Worm (Caenorhabditis elegans) whole organism, late embryonic: ENCODE measurements around the gene C33G3.5.

Source experiments
- C38D4.7 ChIP-seq: fragments of 200-800 bp; sonication (Bioruptor generic); optimal IDR thresholded peaks from 2 replicates; lab custom pipeline; 2018; ENCODE audit warnings: mild to moderate bottlenecking, missing genetic modification characterization, moderate library complexity, missing compliant biosample characterization
- K02D7.2 ChIP-seq: sonication (generic microtip); optimal IDR thresholded peaks from 2 replicates; lab custom pipeline; 2017; ENCODE audit warnings: mild to moderate bottlenecking, missing genetic modification characterization, missing compliant biosample characterization
- K09A11.1 ChIP-seq: sonication (generic microtip); optimal IDR thresholded peaks from 2 replicates; lab custom pipeline; 2017; ENCODE audit warnings: antibody characterized with exemption, mild to moderate bottlenecking, missing genetic modification characterization, missing compliant biosample characterization; ENCODE audit not compliant: insufficient read depth
- T23F11.4 ChIP-seq: fragments of 200-800 bp; sonication (Bioruptor generic); optimal IDR thresholded peaks from 2 replicates; lab custom pipeline; 2018; ENCODE audit warnings: mild to moderate bottlenecking, missing genetic modification characterization, missing compliant biosample characterization
- Y22D7AL.16 ChIP-seq: sonication (generic microtip); optimal IDR thresholded peaks from 2 replicates; lab custom pipeline; 2016; ENCODE audit warnings: missing genetic modification characterization, missing compliant biosample characterization
- ahr-1 ChIP-seq: sonication (generic microtip); optimal IDR thresholded peaks from 2 replicates; lab custom pipeline; 2016; ENCODE audit warnings: missing genetic modification characterization, missing compliant biosample characterization
- ama-1 ChIP-seq: fragments of 150-350 bp; optimal IDR thresholded peaks from 2 replicates; lab custom pipeline; 2014
- ceh-14 ChIP-seq: sonication (generic microtip); optimal IDR thresholded peaks from 2 replicates; lab custom pipeline; 2016; ENCODE audit warnings: missing genotype, missing genetic modification characterization, missing compliant biosample characterization
- ceh-18 ChIP-seq: sonication (generic microtip); optimal IDR thresholded peaks from 2 replicates; lab custom pipeline; 2016; ENCODE audit warnings: missing genetic modification characterization, missing compliant biosample characterization
- ceh-2 ChIP-seq: sonication (generic microtip); optimal IDR thresholded peaks from 2 replicates; lab custom pipeline; 2016; ENCODE audit warnings: missing genotype, missing genetic modification characterization, missing compliant biosample characterization
- ceh-24 ChIP-seq: sonication (generic microtip); optimal IDR thresholded peaks from 2 replicates; lab custom pipeline; 2016; ENCODE audit warnings: mild to moderate bottlenecking, missing genetic modification characterization, missing compliant biosample characterization
- ceh-30 ChIP-seq: fragments of 150-350 bp; optimal IDR thresholded peaks from 2 replicates; lab custom pipeline; 2014; ENCODE audit warnings: missing biosample characterization, missing genetic modification characterization
- ceh-31 ChIP-seq: sonication (generic microtip); optimal IDR thresholded peaks from 2 replicates; lab custom pipeline; 2016; ENCODE audit warnings: missing genetic modification characterization, missing compliant biosample characterization
- ceh-45 ChIP-seq: fragments of 200-800 bp; sonication (Bioruptor generic); IDR thresholded peaks from 2 replicates; pipeline ENCODE4 v1.3.6; 2022; ENCODE audit warnings: missing genetic modification reagents, missing genetic modification characterization, missing compliant biosample characterization
- ceh-48 ChIP-seq: sonication (generic microtip); optimal IDR thresholded peaks from 2 replicates; lab custom pipeline; 2016; ENCODE audit warnings: missing genetic modification characterization, inconsistent platforms, missing compliant biosample characterization
- ceh-6 ChIP-seq: fragments of 200-800 bp; sonication (Bioruptor generic); optimal IDR thresholded peaks from 2 replicates; lab custom pipeline; 2018; ENCODE audit warnings: mild to moderate bottlenecking, missing genetic modification characterization, missing compliant biosample characterization
- ceh-9 ChIP-seq: sonication (generic microtip); optimal IDR thresholded peaks from 2 replicates; lab custom pipeline; 2016; ENCODE audit warnings: mild to moderate bottlenecking, missing genetic modification characterization, inconsistent platforms, missing compliant biosample characterization
- dve-1 ChIP-seq: sonication (generic microtip); optimal IDR thresholded peaks from 2 replicates; lab custom pipeline; 2017; ENCODE audit warnings: antibody characterized with exemption, mild to moderate bottlenecking, missing genetic modification characterization, missing compliant biosample characterization
- eyg-1 ChIP-seq: sonication (generic microtip); optimal IDR thresholded peaks from 2 replicates; lab custom pipeline; 2016; ENCODE audit warnings: missing genotype, missing genetic modification characterization, missing compliant biosample characterization
- fax-1 ChIP-seq: sonication (generic microtip); optimal IDR thresholded peaks from 2 replicates; lab custom pipeline; 2016; ENCODE audit warnings: missing genotype, missing genetic modification characterization, missing compliant biosample characterization
- fkh-6 ChIP-seq: sonication (generic microtip); optimal IDR thresholded peaks from 2 replicates; lab custom pipeline; 2016; ENCODE audit warnings: missing genetic modification characterization, missing compliant biosample characterization
- gmeb-2 ChIP-seq: sonication (generic microtip); optimal IDR thresholded peaks from 2 replicates; lab custom pipeline; 2016; ENCODE audit warnings: missing genetic modification characterization, inconsistent platforms, missing compliant biosample characterization
- hlh-13 ChIP-seq: fragments of 200-800 bp; sonication (Bioruptor generic); optimal IDR thresholded peaks from 2 replicates; lab custom pipeline; 2018; ENCODE audit warnings: mild to moderate bottlenecking, missing genetic modification characterization, missing compliant biosample characterization
- hlh-15 ChIP-seq: sonication (generic microtip); optimal IDR thresholded peaks from 2 replicates; lab custom pipeline; 2016; ENCODE audit warnings: missing genetic modification characterization, missing compliant biosample characterization
- hlh-6 ChIP-seq: sonication (generic microtip); optimal IDR thresholded peaks from 2 replicates; lab custom pipeline; 2016; ENCODE audit warnings: missing genotype, missing genetic modification characterization, missing compliant biosample characterization
- hlh-8 ChIP-seq: sonication (generic microtip); optimal IDR thresholded peaks from 2 replicates; lab custom pipeline; 2016; ENCODE audit warnings: missing genotype, missing genetic modification characterization, missing compliant biosample characterization
- lim-6 ChIP-seq: sonication (generic microtip); optimal IDR thresholded peaks from 2 replicates; lab custom pipeline; 2016; ENCODE audit warnings: missing genetic modification characterization, missing compliant biosample characterization
- mec-3 ChIP-seq: sonication (generic microtip); optimal IDR thresholded peaks from 2 replicates; lab custom pipeline; 2016; ENCODE audit warnings: borderline replicate concordance, missing genetic modification characterization, missing compliant biosample characterization
- nfya-1 ChIP-seq: sonication (generic microtip); optimal IDR thresholded peaks from 2 replicates; lab custom pipeline; 2017; ENCODE audit warnings: missing genetic modification characterization, mild to moderate bottlenecking, missing compliant biosample characterization, antibody characterized with exemption, moderate library complexity
- nhr-11 ChIP-seq: fragments of 150-350 bp; optimal IDR thresholded peaks from 2 replicates; lab custom pipeline; 2014; ENCODE audit warnings: missing biosample characterization, missing genetic modification characterization
- nhr-232 ChIP-seq: sonication (generic microtip); optimal IDR thresholded peaks from 2 replicates; lab custom pipeline; 2016; ENCODE audit warnings: missing genetic modification characterization, missing compliant biosample characterization
- pag-3 ChIP-seq: sonication (generic microtip); optimal IDR thresholded peaks from 2 replicates; lab custom pipeline; 2016; ENCODE audit warnings: missing compliant biosample characterization, missing genetic modification characterization, borderline replicate concordance
- pax-1 ChIP-seq: fragments of 150-350 bp; optimal IDR thresholded peaks from 2 replicates; lab custom pipeline; 2014; ENCODE audit warnings: missing biosample characterization, missing genetic modification characterization
- pha-2 ChIP-seq: sonication (generic microtip); optimal IDR thresholded peaks from 2 replicates; lab custom pipeline; 2017; ENCODE audit warnings: mild to moderate bottlenecking, missing genetic modification characterization, missing compliant biosample characterization
- pha-4 ChIP-seq: fragments of 150-350 bp; optimal IDR thresholded peaks from 2 replicates; lab custom pipeline; 2018; ENCODE audit warnings: missing biosample characterization, missing genetic modification reagents, missing genetic modification characterization
- pqm-1 ChIP-seq: sonication (generic microtip); optimal IDR thresholded peaks from 2 replicates; lab custom pipeline; 2016; ENCODE audit warnings: missing genetic modification characterization, missing compliant biosample characterization
- pros-1 ChIP-seq: fragments of 150-350 bp; optimal IDR thresholded peaks from 2 replicates; lab custom pipeline; 2014; ENCODE audit warnings: missing biosample characterization, missing genetic modification reagents, missing genetic modification characterization
- ref-2 ChIP-seq: sonication (generic microtip); optimal IDR thresholded peaks from 2 replicates; lab custom pipeline; 2016; ENCODE audit warnings: missing genetic modification characterization, missing compliant biosample characterization
- rnt-1 ChIP-seq: sonication (generic microtip); optimal IDR thresholded peaks from 2 replicates; lab custom pipeline; 2016; ENCODE audit warnings: missing genetic modification characterization, missing compliant biosample characterization
- sdc-2 ChIP-seq: sonication (generic microtip); optimal IDR thresholded peaks from 2 replicates; lab custom pipeline; 2016; ENCODE audit warnings: missing genotype, missing genetic modification characterization, missing compliant biosample characterization
- sox-2 ChIP-seq: fragments of 200-800 bp; sonication (Bioruptor generic); IDR thresholded peaks from 2 replicates; pipeline ENCODE4 v1.3.6; 2022; ENCODE audit warnings: missing genetic modification reagents, missing genetic modification characterization, missing compliant biosample characterization
- syd-9 ChIP-seq: sonication (generic microtip); optimal IDR thresholded peaks from 2 replicates; lab custom pipeline; 2016; ENCODE audit warnings: mild to moderate bottlenecking, missing genetic modification characterization, moderate library complexity, missing compliant biosample characterization
- tbx-2 ChIP-seq: sonication (generic microtip); optimal IDR thresholded peaks from 2 replicates; lab custom pipeline; 2016; ENCODE audit warnings: missing genetic modification characterization, missing compliant biosample characterization
- tbx-7 ChIP-seq: sonication (generic microtip); optimal IDR thresholded peaks from 2 replicates; lab custom pipeline; 2016; ENCODE audit warnings: missing genotype, missing genetic modification characterization, missing compliant biosample characterization
- ttx-3 ChIP-seq: sonication (generic microtip); optimal IDR thresholded peaks from 2 replicates; lab custom pipeline; 2016; ENCODE audit warnings: missing genetic modification reagents, missing genetic modification characterization, missing compliant biosample characterization
- unc-42 ChIP-seq: sonication (generic microtip); optimal IDR thresholded peaks from 2 replicates; lab custom pipeline; 2016; ENCODE audit warnings: missing genotype, missing genetic modification characterization, missing compliant biosample characterization
- unc-55 ChIP-seq: sonication (generic microtip); optimal IDR thresholded peaks from 2 replicates; lab custom pipeline; 2017; ENCODE audit warnings: missing biosample characterization, missing genetic modification reagents, missing genetic modification characterization
- ztf-16 ChIP-seq: sonication (generic microtip); optimal IDR thresholded peaks from 2 replicates; lab custom pipeline; 2017; ENCODE audit warnings: missing genetic modification characterization, missing compliant biosample characterization

The C33G3.5 gene

ce11 chrX:14063830-14064229, 14.6 kb downstream of the C33G3.5 start (continued):
- peak; percentile 91 for TF ChIP-seq ceh-6 (GFP tag; lab: Kevin White, UChicago)
- no peak for TF ChIP-seq pax-1 (tag; lab: Kevin White, UChicago)
- TF ChIP-seq ceh-31 (tag; lab: Kevin White, UChicago): peak; percentile 89
- peak; percentile 91 for TF ChIP-seq syd-9 (tag; lab: Kevin White, UChicago)
- TF ChIP-seq hlh-8 (tag; lab: Kevin White, UChicago): peak; percentile 81
- TF ChIP-seq pha-2 (tag; lab: Kevin White, UChicago): peak; percentile 93
- TF ChIP-seq rnt-1 (tag; lab: Kevin White, UChicago): peak; percentile 96
- TF ChIP-seq pha-4: no peak
- peak; percentile 90 for TF ChIP-seq C38D4.7
- peak; percentile 73 for TF ChIP-seq unc-42
- TF ChIP-seq nhr-11: no peak
- TF ChIP-seq ama-1 (lab: Kevin White, UChicago): peak; percentile 61
- peak; percentile 87 for TF ChIP-seq T23F11.4 (GFP tag; lab: Kevin White, UChicago)
- peak; percentile 85 for TF ChIP-seq ceh-48
- TF ChIP-seq ztf-16 (tag; lab: Kevin White, UChicago): peak; percentile 89
- peak; percentile 87 for TF ChIP-seq ahr-1 (tag; lab: Kevin White, UChicago)
- TF ChIP-seq K09A11.1 (tag; lab: Kevin White, UChicago): peak; percentile 86
- TF ChIP-seq fax-1: peak; percentile 90
- TF ChIP-seq ceh-14 (tag; lab: Kevin White, UChicago): peak; percentile 90
- TF ChIP-seq ttx-3: peak; percentile 91
- TF ChIP-seq ref-2 (tag; lab: Kevin White, UChicago): peak; percentile 93
- TF ChIP-seq nhr-232 (tag; lab: Kevin White, UChicago): peak; percentile 91
- peak; percentile 96 for TF ChIP-seq hlh-6 (tag; lab: Kevin White, UChicago)
- TF ChIP-seq K02D7.2 (tag; lab: Kevin White, UChicago): peak; percentile 87
- TF ChIP-seq ceh-18 (tag; lab: Kevin White, UChicago): peak; percentile 94
- peak; percentile 81 for TF ChIP-seq hlh-13 (GFP tag; lab: Kevin White, UChicago)
- peak; percentile 82 for TF ChIP-seq ceh-2 (tag; lab: Kevin White, UChicago)
- TF ChIP-seq eyg-1 (tag; lab: Kevin White, UChicago): peak; percentile 92
- peak; percentile 92 for TF ChIP-seq tbx-2 (tag; lab: Kevin White, UChicago)
- TF ChIP-seq ceh-30: peak; percentile 57
- TF ChIP-seq sdc-2 (tag; lab: Kevin White, UChicago): peak; percentile 91

- TF ChIP-seq nhr-232 (tag; lab: Kevin White, UChicago): no peak
- TF ChIP-seq lim-6 (tag; lab: Kevin White, UChicago): no peak
- no peak for TF ChIP-seq ceh-9 (tag; lab: Kevin White, UChicago)
- no peak for TF ChIP-seq nhr-11
- TF ChIP-seq rnt-1 (tag; lab: Kevin White, UChicago): no peak
- TF ChIP-seq tbx-7 (tag; lab: Kevin White, UChicago): no peak
- TF ChIP-seq ceh-6 (GFP tag; lab: Kevin White, UChicago): no peak
- no peak for TF ChIP-seq ztf-16 (tag; lab: Kevin White, UChicago)
- no peak for TF ChIP-seq Y22D7AL.16 (tag; lab: Kevin White, UChicago)
Measured at ce11 chrX:14062771-14063170, 15.7 kb downstream of the C33G3.5 start.

ce11 chrX:14056527-14056926, 21.9 kb downstream of the C33G3.5 start:
- TF ChIP-seq unc-42 (no peak), unc-55 (GFP tag; lab: Kevin White, UChicago) (peak; percentile 85), tbx-2 (tag; lab: Kevin White, UChicago) (no peak), ceh-24 (no peak), ceh-18 (tag; lab: Kevin White, UChicago) (peak; percentile 12), ceh-14 (tag; lab: Kevin White, UChicago) (no peak)

- TF ChIP-seq T23F11.4 (GFP tag; lab: Kevin White, UChicago) (no peak), sox-2 (GFP tag; lab: Robert Waterston, UW) (no peak), ceh-31 (tag; lab: Kevin White, UChicago) (no peak), ahr-1 (tag; lab: Kevin White, UChicago) (no peak), ceh-45 (GFP tag; lab: Robert Waterston, UW) (no peak), mec-3 (tag; lab: Kevin White, UChicago) (no peak), dve-1 (tag; lab: Kevin White, UChicago) (no peak), pag-3 (tag; lab: Kevin White, UChicago) (no peak), fkh-6 (no peak), ceh-6 (GFP tag; lab: Kevin White, UChicago) (no peak), nfya-1 (no peak), pros-1 (tag; lab: Kevin White, UChicago) (no peak), tbx-7 (tag; lab: Kevin White, UChicago) (no peak), pqm-1 (tag; lab: Kevin White, UChicago) (no peak), hlh-15 (tag; lab: Kevin White, UChicago) (no peak), gmeb-2 (tag; lab: Kevin White, UChicago) (no peak), ceh-18 (tag; lab: Kevin White, UChicago) (no peak)
Measured at ce11 chrX:14055715-14056114, 22.8 kb downstream of the C33G3.5 start.
